Worm (Caenorhabditis elegans): ENCODE data around the gene gpa-9.

- TF ChIP-seq dpl-1 (GFP tag; optimal IDR thresholded peaks at IDR 0.05): no peak
- no peak for TF ChIP-seq elt-3 (tag; optimal IDR thresholded peaks at IDR 0.05)
- TF ChIP-seq unc-98 (GFP tag; IDR thresholded peaks at IDR 0.05): no peak
- TF ChIP-seq lin-35 (GFP tag; optimal IDR thresholded peaks at IDR 0.05): no peak
- no peak for TF ChIP-seq nhr-12 (tag; optimal IDR thresholded peaks at IDR 0.05)
- no peak for TF ChIP-seq pqm-1 (tag; optimal IDR thresholded peaks at IDR 0.05)
- no peak for TF ChIP-seq nhr-77 (tag; optimal IDR thresholded peaks at IDR 0.05)
- no peak for TF ChIP-seq nhr-28 (tag; optimal IDR thresholded peaks at IDR 0.05)
- TF ChIP-seq ces-1 (GFP tag; optimal IDR thresholded peaks at IDR 0.05): no peak
- no peak for TF ChIP-seq nhr-11 (tag; optimal IDR thresholded peaks at IDR 0.05)
- TF ChIP-seq elt-2 (tag; optimal IDR thresholded peaks at IDR 0.05): no peak
Measured at ce11 chrV:12663386-12663785, 14.3 kb upstream of the gpa-9 start.

All from whole organism, L1 larva.